Worm (Caenorhabditis elegans) whole organism, young adult: Measurements from ENCODE around the gene gst-23.

ENCODE experiments used
- B0261.1 ChIP-seq: sonication (generic microtip); optimal IDR thresholded peaks from 2 replicates; lab custom pipeline; 2016; ENCODE audit warnings: mild to moderate bottlenecking, missing genetic modification characterization, moderate library complexity, missing compliant biosample characterization
- F37B4.10 ChIP-seq: fragments of 200-800 bp; sonication (Bioruptor generic); IDR thresholded peaks from 2 replicates; pipeline ENCODE4 v1.3.6; 2022; ENCODE audit warnings: missing genetic modification characterization, missing compliant biosample characterization
- Y79H2A.3 ChIP-seq: fragments of 200-800 bp; sonication (Bioruptor generic); conservative IDR thresholded peaks from 2 replicates; pipeline ENCODE4 v1.3.6; 2022; ENCODE audit warnings: missing genetic modification reagents, missing genetic modification characterization, missing compliant biosample characterization
- akir-1 ChIP-seq: fragments of 200-800 bp; sonication (Bioruptor generic); optimal IDR thresholded peaks from 2 replicates; lab custom pipeline; 2018; ENCODE audit warnings: mild to moderate bottlenecking, missing genetic modification characterization, moderate library complexity, missing compliant biosample characterization
- athp-1 ChIP-seq: sonication (generic microtip); optimal IDR thresholded peaks from 2 replicates; lab custom pipeline; 2017; ENCODE audit warnings: mild to moderate bottlenecking, missing genetic modification characterization, missing compliant biosample characterization
- attf-3 ChIP-seq: fragments of 200-800 bp; sonication (Bioruptor generic); conservative IDR thresholded peaks from 2 replicates; pipeline ENCODE4 v1.3.6; 2022; ENCODE audit warnings: missing genetic modification reagents, missing genetic modification characterization, missing compliant biosample characterization
- attf-6 ChIP-seq: fragments of 200-800 bp; sonication (Bioruptor generic); IDR thresholded peaks from 2 replicates; pipeline ENCODE4 v1.3.6; 2022; ENCODE audit warnings: missing genetic modification reagents, missing genetic modification characterization, missing compliant biosample characterization
- bed-1 ChIP-seq: fragments of 200-800 bp; sonication (Bioruptor generic); IDR thresholded peaks from 2 replicates; pipeline ENCODE4 v1.3.6; 2022; ENCODE audit warnings: missing genetic modification reagents, missing genetic modification characterization, missing compliant biosample characterization
- bed-2 ChIP-seq: fragments of 200-800 bp; sonication (Bioruptor generic); IDR thresholded peaks from 2 replicates; pipeline ENCODE4 v1.3.6; 2022; ENCODE audit warnings: missing genetic modification reagents, missing genetic modification characterization, missing compliant biosample characterization
- ccch-3 ChIP-seq: fragments of 200-800 bp; sonication (Bioruptor generic); optimal IDR thresholded peaks from 2 replicates; lab custom pipeline; 2018; ENCODE audit warnings: mild to moderate bottlenecking, missing genetic modification characterization, missing compliant biosample characterization
- cebp-1 ChIP-seq, 2 experiments: fragments of 200-800 bp in 1 of 2; sonication (Bioruptor generic) in 1 of 2; sonication (generic microtip) in 1 of 2; IDR thresholded peaks in 1 of 2; optimal IDR thresholded peaks in 1 of 2; 2 replicates each; pipeline versions ENCODE4 v1.3.6 to Lab custom; 2017 to 2022; ENCODE audit warnings: missing compliant biosample characterization in 2 of 2, missing genetic modification characterization in 2 of 2, mild to moderate bottlenecking in 1 of 2, missing genetic modification reagents in 1 of 2, moderate library complexity in 1 of 2
- ceh-27 ChIP-seq: fragments of 200-800 bp; sonication (Bioruptor generic); optimal IDR thresholded peaks from 2 replicates; lab custom pipeline; 2018; ENCODE audit warnings: mild to moderate bottlenecking, missing genetic modification characterization, moderate library complexity, missing compliant biosample characterization
- ceh-79 ChIP-seq: sonication (generic microtip); optimal IDR thresholded peaks from 2 replicates; lab custom pipeline; 2017; ENCODE audit warnings: mild to moderate bottlenecking, missing genetic modification characterization, missing compliant biosample characterization
- dox-1 ChIP-seq: fragments of 200-800 bp; sonication (Bioruptor generic); IDR thresholded peaks from 2 replicates; pipeline ENCODE4 v1.3.6; 2022; ENCODE audit warnings: missing genetic modification reagents, missing genetic modification characterization, missing compliant biosample characterization
- dpff-1 ChIP-seq: sonication (generic microtip); optimal IDR thresholded peaks from 2 replicates; lab custom pipeline; 2017; ENCODE audit warnings: mild to moderate bottlenecking, missing genetic modification characterization, missing compliant biosample characterization
- egl-18 ChIP-seq: fragments of 200-800 bp; sonication (Bioruptor generic); IDR thresholded peaks from 2 replicates; pipeline ENCODE4 v1.3.6; 2022; ENCODE audit warnings: missing genetic modification reagents, missing genetic modification characterization, missing compliant biosample characterization
- hsf-1 ChIP-seq: fragments of 200-800 bp; sonication (Bioruptor generic); IDR thresholded peaks from 2 replicates; pipeline ENCODE4 v1.3.6; 2022; ENCODE audit warnings: missing genetic modification reagents, missing genetic modification characterization, missing compliant biosample characterization
- let-526 ChIP-seq: fragments of 200-800 bp; sonication (Bioruptor generic); IDR thresholded peaks from 2 replicates; pipeline ENCODE4 v1.3.6; 2022; ENCODE audit warnings: missing genetic modification reagents, missing genetic modification characterization, missing compliant biosample characterization
- lin-26 ChIP-seq: fragments of 200-800 bp; sonication (Bioruptor generic); IDR thresholded peaks from 2 replicates; pipeline ENCODE4 v1.3.6; 2022; ENCODE audit warnings: missing genetic modification reagents, missing genetic modification characterization, missing compliant biosample characterization
- lir-1 ChIP-seq: fragments of 200-800 bp; sonication (Bioruptor generic); conservative IDR thresholded peaks from 2 replicates; pipeline ENCODE4 v1.3.6; 2022; ENCODE audit warnings: missing genetic modification reagents, missing genetic modification characterization, missing compliant biosample characterization
- madf-10 ChIP-seq: sonication (generic microtip); optimal IDR thresholded peaks from 2 replicates; lab custom pipeline; 2016; ENCODE audit warnings: mild to moderate bottlenecking, missing genetic modification characterization, missing compliant biosample characterization
- mxl-1 ChIP-seq: sonication (generic microtip); optimal IDR thresholded peaks from 2 replicates; lab custom pipeline; 2016; ENCODE audit warnings: missing genetic modification characterization, missing compliant biosample characterization
- nhr-27 ChIP-seq: fragments of 200-800 bp; sonication (Bioruptor generic); optimal IDR thresholded peaks from 2 replicates; lab custom pipeline; 2018; ENCODE audit warnings: mild to moderate bottlenecking, missing genetic modification characterization, moderate library complexity, missing compliant biosample characterization
- nhr-80 ChIP-seq: sonication (generic microtip); optimal IDR thresholded peaks from 2 replicates; lab custom pipeline; 2016; ENCODE audit warnings: missing genetic modification characterization, missing compliant biosample characterization
- rec-8 ChIP-seq, 2 experiments: sonication (generic microtip); optimal IDR thresholded peaks; 2 replicates each; lab custom pipeline; 2016; ENCODE audit warnings: mild to moderate bottlenecking in 2 of 2, missing genetic modification characterization in 2 of 2, missing genetic modification reagents in 2 of 2, missing genotype in 2 of 2, missing biosample characterization in 1 of 2, missing compliant biosample characterization in 1 of 2, moderate library complexity in 1 of 2
- rpc-1 ChIP-seq, 2 experiments: fragments of 150-350 bp in 1 of 2; sonication (generic microtip) in 1 of 2; optimal IDR thresholded peaks; 2 replicates each; lab custom pipeline; 2014 to 2018; ENCODE audit warnings: missing biosample characterization in 1 of 2, missing genetic modification characterization in 1 of 2, missing genetic modification reagents in 1 of 2, missing genotype in 1 of 2
- snpc-1.1 ChIP-seq: sonication (generic microtip); optimal IDR thresholded peaks from 2 replicates; lab custom pipeline; 2017; ENCODE audit warnings: missing genetic modification characterization, mild to moderate bottlenecking, missing compliant biosample characterization, antibody characterized with exemption, moderate library complexity, missing genotype, missing genetic modification reagents; ENCODE audit not compliant: insufficient read depth
- snpc-4 ChIP-seq, 5 experiments: fragments of 150-350 bp in 1 of 5; sonication (generic microtip) in 4 of 5; optimal IDR thresholded peaks; 2 replicates each; lab custom pipeline; 2014 to 2018; ENCODE audit warnings: missing genetic modification characterization in 5 of 5, missing biosample characterization in 3 of 5, antibody characterized with exemption in 2 of 5, mild to moderate bottlenecking in 2 of 5, missing compliant biosample characterization in 2 of 5, missing genotype in 2 of 5, moderate library complexity in 2 of 5, missing genetic modification reagents in 1 of 5
- sptf-2 ChIP-seq: fragments of 200-800 bp; sonication (Bioruptor generic); optimal IDR thresholded peaks from 2 replicates; lab custom pipeline; 2018; ENCODE audit warnings: mild to moderate bottlenecking, missing genetic modification characterization, missing compliant biosample characterization
- tlf-1 ChIP-seq: fragments of 200-800 bp; sonication (Bioruptor generic); optimal IDR thresholded peaks from 2 replicates; lab custom pipeline; 2018; ENCODE audit warnings: mild to moderate bottlenecking, missing genetic modification characterization, missing compliant biosample characterization
- unc-62 ChIP-seq: fragments of 150-350 bp; optimal IDR thresholded peaks from 2 replicates; lab custom pipeline; 2014; ENCODE audit warnings: missing biosample characterization, missing genetic modification reagents, missing genetic modification characterization
- xnd-1 ChIP-seq: sonication (generic microtip); optimal IDR thresholded peaks from 2 replicates; lab custom pipeline; 2016; ENCODE audit warnings: missing genotype, missing genetic modification reagents, missing genetic modification characterization, missing compliant biosample characterization
- ztf-3 ChIP-seq: fragments of 200-800 bp; sonication (Bioruptor generic); optimal IDR thresholded peaks from 2 replicates; lab custom pipeline; 2018; ENCODE audit warnings: mild to moderate bottlenecking, missing genetic modification characterization, missing compliant biosample characterization

gst-23 gene

DNA sequence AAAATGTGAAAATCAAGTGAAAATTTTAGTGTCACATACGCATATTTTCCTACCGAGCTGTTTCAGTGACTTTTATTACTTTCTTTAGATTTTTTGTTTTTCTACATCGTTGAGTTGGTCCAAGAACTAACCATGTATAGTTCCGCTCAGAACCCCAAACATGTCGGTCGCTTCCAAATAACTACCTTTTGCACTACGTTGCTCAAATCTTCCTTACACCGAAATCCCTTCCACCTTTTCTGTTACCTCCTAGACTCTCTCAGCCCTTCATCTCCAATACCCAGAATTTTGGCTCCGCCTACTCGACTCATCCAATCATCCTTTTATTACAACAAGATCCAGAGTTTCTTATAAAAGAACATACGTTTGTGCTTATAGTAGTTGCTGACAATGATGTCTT lies 41.5 kb downstream of the gst-23 start, which contains the start of gene F35F10.5 (continued):
- TF ChIP-seq akir-1 (GFP tag; lab: Kevin White, UChicago) = no peak
- TF ChIP-seq ceh-27 (GFP tag; lab: Kevin White, UChicago) = no peak
- no peak for TF ChIP-seq nhr-80 (tag; lab: Kevin White, UChicago)
- no peak for TF ChIP-seq sptf-2 (GFP tag; lab: Kevin White, UChicago)
- no peak for TF ChIP-seq bed-2

DNA sequence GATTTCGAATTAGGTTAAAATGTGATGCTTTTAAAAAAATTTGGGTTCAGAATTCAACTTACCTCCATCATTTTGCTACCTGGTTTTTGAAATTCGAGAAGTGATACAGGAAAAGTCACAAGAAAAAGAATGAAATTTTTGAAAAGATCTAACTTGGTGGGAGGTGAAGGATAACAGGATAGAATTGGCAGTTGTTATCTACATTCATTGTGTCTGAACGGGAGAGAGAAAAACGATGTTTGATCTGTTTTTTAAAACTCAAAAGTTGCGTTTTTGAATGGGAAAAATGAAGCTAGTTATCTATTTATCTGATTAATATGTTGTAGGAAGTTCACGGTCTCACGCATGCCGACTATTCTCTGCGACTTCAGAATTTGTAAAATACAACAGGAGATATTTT lies 44.2 kb downstream of the gst-23 start, which contains the start of gene F35F10.7:
Gene F35F10.7 (minus strand): TSS at position 101 of the 400 bp plus-strand sequence.
- no peak for TF ChIP-seq ztf-3 (GFP tag; lab: Kevin White, UChicago)
- TF ChIP-seq dox-1 (GFP tag; lab: Robert Waterston, UW) = no peak
- no peak for TF ChIP-seq hsf-1
- TF ChIP-seq ceh-79 (tag; lab: Kevin White, UChicago) = no peak
- TF ChIP-seq B0261.1 (tag; lab: Kevin White, UChicago) = no peak
- TF ChIP-seq rec-8 (tag; optimal IDR thresholded peaks at IDR 0.05; lab: Kevin White, UChicago) = no peak
- no peak for TF ChIP-seq lin-26
- no peak for TF ChIP-seq nhr-27 (tag; lab: Kevin White, UChicago)
- TF ChIP-seq Y79H2A.3 (GFP tag; lab: Robert Waterston, UW) = no peak
- TF ChIP-seq tlf-1 (GFP tag; lab: Kevin White, UChicago) = no peak
- TF ChIP-seq attf-3 (GFP tag; lab: Robert Waterston, UW) = no peak
- TF ChIP-seq snpc-4 (GFP tag; optimal IDR thresholded peaks at IDR 0.05; lab: Kevin White, UChicago) = no peak
- TF ChIP-seq snpc-4 (tag; optimal IDR thresholded peaks at IDR 0.05; lab: Kevin White, UChicago) = no peak
- no peak for TF ChIP-seq attf-6 (GFP tag; lab: Robert Waterston, UW)
- no peak for TF ChIP-seq unc-62 (GFP tag; lab: Kevin White, UChicago)
- no peak for TF ChIP-seq athp-1 (tag; lab: Kevin White, UChicago)
- TF ChIP-seq cebp-1 (GFP tag; IDR thresholded peaks at IDR 0.05; lab: Robert Waterston, UW) = no peak
- no peak for TF ChIP-seq cebp-1 (tag; optimal IDR thresholded peaks at IDR 0.05; lab: Kevin White, UChicago)
- no peak for TF ChIP-seq let-526
- TF ChIP-seq, all 124 proteins: peak for 0

DNA sequence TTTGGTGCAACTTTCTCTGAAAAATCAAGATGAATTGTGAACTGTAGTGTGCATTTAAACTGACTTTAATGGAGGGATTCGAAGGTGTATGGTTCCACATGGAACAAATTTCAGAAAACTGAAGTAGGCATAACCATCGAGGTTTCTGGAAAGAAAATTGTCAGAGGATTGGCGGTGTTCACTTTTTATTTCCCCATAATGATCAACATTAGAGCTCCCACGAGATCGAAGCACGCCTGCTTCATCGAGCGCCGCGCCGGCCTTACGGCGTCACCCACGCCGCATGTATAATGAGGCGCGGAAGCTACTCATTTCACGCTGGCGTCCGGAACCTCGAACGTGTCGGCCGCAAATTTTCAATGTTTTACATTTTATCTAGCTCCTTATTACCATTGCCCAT lies 45.0 kb downstream of the gst-23 start:
- TF ChIP-seq ztf-3 (GFP tag; lab: Kevin White, UChicago) (no peak), madf-10 (no peak), tlf-1 (GFP tag; lab: Kevin White, UChicago) (no peak), ccch-3 (no peak), snpc-1.1 (tag; lab: Kevin White, UChicago) (no peak), xnd-1 (tag; lab: Kevin White, UChicago) (no peak), mxl-1 (tag; lab: Kevin White, UChicago) (no peak), rec-8 (tag; optimal IDR thresholded peaks at IDR 0.05; lab: Kevin White, UChicago) (no peak), lir-1 (GFP tag; lab: Robert Waterston, UW) (no peak), dpff-1 (no peak), egl-18 (GFP tag; lab: Robert Waterston, UW) (peak; percentile 52; the same call in 1 of the 2 replicates), athp-1 (tag; lab: Kevin White, UChicago) (no peak), rpc-1 (optimal IDR thresholded peaks at IDR 0.05; lab: Kevin White, UChicago) (no peak), rpc-1 (tag; optimal IDR thresholded peaks at IDR 0.05; lab: Kevin White, UChicago) (no peak), bed-1 (GFP tag; lab: Robert Waterston, UW) (peak; percentile 76; the same call in 1 of the 2 replicates), F37B4.10 (GFP tag; lab: Robert Waterston, UW) (no peak)
